ENCODE assay signal across 6 fruit fly cellular contexts in the genomic region with DNA sequence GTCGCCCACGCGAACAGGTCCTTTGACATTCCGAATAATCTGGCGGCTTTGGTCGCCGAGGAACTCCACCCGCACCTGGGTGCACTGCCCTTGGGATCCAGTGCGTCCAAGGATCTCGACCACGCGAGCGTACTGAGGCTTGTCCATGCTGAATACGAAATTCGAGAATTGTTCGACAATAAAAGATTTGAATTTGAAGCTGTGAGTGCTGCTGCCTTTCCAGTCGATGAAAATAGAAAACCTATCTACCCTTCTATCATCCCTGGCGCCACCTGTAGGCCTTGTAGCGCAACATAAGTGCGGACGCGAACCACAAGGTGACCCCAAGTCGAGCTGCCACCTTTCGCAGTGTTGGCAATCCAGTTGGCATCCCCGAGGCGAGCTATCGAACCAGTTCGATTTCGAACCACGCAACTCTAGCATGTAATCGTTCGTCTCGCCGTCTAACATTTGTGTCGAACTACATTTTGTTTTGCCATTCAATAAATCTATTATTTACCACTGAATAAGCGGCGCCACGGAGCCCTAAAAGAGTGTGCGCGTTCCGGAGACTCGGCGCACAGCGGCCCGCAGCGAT.
A peak's percentile ranks its signal among the peaks of the same experiment; 100 is the strongest.
TF ChIP-seq lines count a peak whose summit lies in the region.

RpS28a (minus strand) TSS at position 197 of the 577 bp plus-strand sequence.
Axn (plus strand) TSS at position 391 of the 577 bp plus-strand sequence.

- TF ChIP-seq CTCF in S2 (optimal IDR thresholded peaks at IDR 0.05; lab: Kevin White, UChicago): peak; percentile 99 to 100
- TF ChIP-seq CTCF in whole organism, embryonic (GFP tag; optimal IDR thresholded peaks at IDR 0.05; lab: Kevin White, UChicago): peak; percentile 97

TF ChIP-seq in whole organism, adult, 20 proteins besides CTCF, POLR2A, EP300 and RAD21:
- TF ChIP-seq Clk (GFP tag; optimal IDR thresholded peaks at IDR 0.05; lab: Kevin White, UChicago): no peak
- TF ChIP-seq CG14711 (tag; optimal IDR thresholded peaks at IDR 0.05; lab: Kevin White, UChicago): peak; percentile 57
- peak; percentile 5 for TF ChIP-seq Mnt (GFP tag; optimal IDR thresholded peaks at IDR 0.05; lab: Kevin White, UChicago)

TF ChIP-seq in whole organism, embryonic, 481 proteins besides CTCF, POLR2A, EP300 and RAD21 (continues in another document):
- TF ChIP-seq ERR (GFP tag; optimal IDR thresholded peaks at IDR 0.05; lab: Kevin White, UChicago) (peak; percentile 94), Bgb (GFP tag; IDR thresholded peaks at IDR 0.05; lab: Robert Waterston, UW; ENCODE audit: partially characterized antibody) (peak; percentile 53), stwl (tag; optimal IDR thresholded peaks at IDR 0.05; lab: Kevin White, UChicago) (no peak), Taf1 (GFP tag; IDR thresholded peaks at IDR 0.05; lab: Robert Waterston, UW) (no peak), CG10654 (GFP tag; optimal IDR thresholded peaks at IDR 0.05; lab: Kevin White, UChicago) (no peak), bbx (GFP tag; IDR thresholded peaks at IDR 0.05; lab: Robert Waterston, UW; ENCODE audit: partially characterized antibody) (peak; percentile 66), ftz-f1 (GFP tag; optimal IDR thresholded peaks at IDR 0.05; lab: Kevin White, UChicago) (peak; percentile 98), E2f1 (GFP tag; IDR thresholded peaks at IDR 0.05; lab: Robert Waterston, UW) (no peak), CG12299 (tag; optimal IDR thresholded peaks at IDR 0.05; lab: Kevin White, UChicago) (peak; percentile 7), Ets65A (GFP tag; lab: Kevin White, UChicago) (peak; percentile 51), Atf-2 (GFP tag; optimal IDR thresholded peaks at IDR 0.05; lab: Kevin White, UChicago) (no peak), Awh (GFP tag; IDR thresholded peaks at IDR 0.05; lab: Robert Waterston, UW) (no peak), CG15514 (GFP tag; optimal IDR thresholded peaks at IDR 0.05; lab: Kevin White, UChicago) (peak; percentile 100), Mad (GFP tag; optimal IDR thresholded peaks at IDR 0.05; lab: Kevin White, UChicago) (no peak), unc-4 (GFP tag; IDR thresholded peaks at IDR 0.05; lab: Robert Waterston, UW; ENCODE audit: partially characterized antibody) (peak; percentile 51; the same call in 1 of the 2 replicates), prd (optimal IDR thresholded peaks at IDR 0.05; lab: Kevin White, UChicago) (no peak), prd (GFP tag; IDR thresholded peaks at IDR 0.05; lab: Robert Waterston, UW) (0 out of 3 replicates have a peak, but pooled peaks have one; percentile 28), tio (GFP tag; optimal IDR thresholded peaks at IDR 0.05; lab: Kevin White, UChicago) (no peak), H2.0 (GFP tag; IDR thresholded peaks at IDR 0.05; lab: Robert Waterston, UW) (no peak; the same call in 1 of the 2 replicates)

TF ChIP-seq in whole organism, prepupa, 60 proteins besides CTCF, POLR2A, EP300 and RAD21:
- peak; percentile 6 for TF ChIP-seq CG31627 (GFP tag; optimal IDR thresholded peaks at IDR 0.05; lab: Kevin White, UChicago)
- TF ChIP-seq svp (GFP tag; lab: Kevin White, UChicago): peak; percentile 96
- TF ChIP-seq CG11762 (GFP tag; optimal IDR thresholded peaks at IDR 0.05; lab: Kevin White, UChicago; ENCODE audit: insufficient read depth): no peak
- no peak for TF ChIP-seq CG6854 (GFP tag; optimal IDR thresholded peaks at IDR 0.05; lab: Kevin White, UChicago)
- TF ChIP-seq cyc (GFP tag; optimal IDR thresholded peaks at IDR 0.05; lab: Kevin White, UChicago): peak; percentile 1
- TF ChIP-seq CG8319 (GFP tag; optimal IDR thresholded peaks at IDR 0.05; lab: Kevin White, UChicago): peak; percentile 100
- peak; percentile 9 for TF ChIP-seq Hr39 (GFP tag; optimal IDR thresholded peaks at IDR 0.05; lab: Kevin White, UChicago)

TF ChIP-seq in whole organism, pupa, 21 proteins besides CTCF, POLR2A, EP300 and RAD21:
- no peak for TF ChIP-seq Ets98B (GFP tag; IDR thresholded peaks at IDR 0.05; lab: Robert Waterston, UW)
- no peak for TF ChIP-seq CG32121 (GFP tag; IDR thresholded peaks at IDR 0.05; lab: Robert Waterston, UW)
- TF ChIP-seq EcR (GFP tag; optimal IDR thresholded peaks at IDR 0.05; lab: Kevin White, UChicago): peak; percentile 93

TF ChIP-seq in whole organism, wandering third instar larva, 38 proteins besides CTCF, POLR2A, EP300 and RAD21:
- TF ChIP-seq Hr78 (GFP tag; optimal IDR thresholded peaks at IDR 0.05; lab: Kevin White, UChicago) (peak; percentile 23), Vsx2 (GFP tag; optimal IDR thresholded peaks at IDR 0.05; lab: Kevin White, UChicago; ENCODE audit: partially characterized antibody) (no peak), Myc (optimal IDR thresholded peaks at IDR 0.05; lab: Kevin White, UChicago) (peak; percentile 72)
